1 fruit fly cellular context compared by ENCODE assay signal in genomic region chrX:3134383-3135101, dm6.
TF ChIP-seq lines count a peak whose summit lies in the region.

Gene N, plus strand, starts transcription at chrX:3134870.

TF ChIP-seq in whole organism, embryonic, 481 proteins besides CTCF, POLR2A, EP300 and RAD21 (continued from another document and continues in another):
- 0 out of 3 replicates have a peak, but pooled peaks have one; percentile 30 for TF ChIP-seq ase (GFP tag; IDR thresholded peaks at IDR 0.05; lab: Robert Waterston, UW)
- peak; percentile 60 for TF ChIP-seq lilli (GFP tag; optimal IDR thresholded peaks at IDR 0.05; lab: Kevin White, UChicago)
- TF ChIP-seq slbo (GFP tag; IDR thresholded peaks at IDR 0.05; lab: Robert Waterston, UW): peak; percentile 67
- peak; percentile 46; the same call in 1 of the 3 replicates for TF ChIP-seq ken (GFP tag; IDR thresholded peaks at IDR 0.05; lab: Robert Waterston, UW)
- TF ChIP-seq CG42726 (GFP tag; IDR thresholded peaks at IDR 0.05; lab: Robert Waterston, UW; ENCODE audit: partially characterized antibody): peak; percentile 77
- TF ChIP-seq ftz-f1 (GFP tag; optimal IDR thresholded peaks at IDR 0.05; lab: Kevin White, UChicago): peak; percentile 40
- peak; percentile 19 for TF ChIP-seq CG12942 (GFP tag; optimal IDR thresholded peaks at IDR 0.05; lab: Kevin White, UChicago)
- no peak for TF ChIP-seq nau (GFP tag; optimal IDR thresholded peaks at IDR 0.05; lab: Kevin White, UChicago)
- TF ChIP-seq CG3995 (GFP tag; optimal IDR thresholded peaks at IDR 0.05; lab: Kevin White, UChicago): no peak
- TF ChIP-seq CG14667 (GFP tag; IDR thresholded peaks at IDR 0.05; lab: Robert Waterston, UW): no peak
- peak; percentile 34 for TF ChIP-seq Mad (GFP tag; optimal IDR thresholded peaks at IDR 0.05; lab: Kevin White, UChicago)
- peak; percentile 27; the same call in 1 of the 2 replicates for TF ChIP-seq esg (GFP tag; conservative IDR thresholded peaks at IDR 0.05; lab: Robert Waterston, UW)
- TF ChIP-seq CG2875 (GFP tag; optimal IDR thresholded peaks at IDR 0.05; lab: Kevin White, UChicago): peak; percentile 57
- TF ChIP-seq sc (optimal IDR thresholded peaks at IDR 0.05; lab: Kevin White, UChicago): no peak
- no peak for TF ChIP-seq sc (GFP tag; optimal IDR thresholded peaks at IDR 0.05; lab: Kevin White, UChicago)
- TF ChIP-seq CG7839 (tag; optimal IDR thresholded peaks at IDR 0.05; lab: Kevin White, UChicago): peak; percentile 54
- peak; percentile 43 for TF ChIP-seq CG1529 (GFP tag; optimal IDR thresholded peaks at IDR 0.05; lab: Kevin White, UChicago)
- TF ChIP-seq Atf6 (GFP tag; IDR thresholded peaks at IDR 0.05; lab: Robert Waterston, UW): peak; percentile 59
- no peak for TF ChIP-seq CkIIα-i1 (GFP tag; IDR thresholded peaks at IDR 0.05; lab: Robert Waterston, UW)
- no peak for TF ChIP-seq zen2 (GFP tag; IDR thresholded peaks at IDR 0.05; lab: Robert Waterston, UW; ENCODE audit: partially characterized antibody)
- peak; percentile 51 for TF ChIP-seq CG14710 (tag; optimal IDR thresholded peaks at IDR 0.05; lab: Kevin White, UChicago)
- TF ChIP-seq ato (GFP tag; IDR thresholded peaks at IDR 0.05; lab: Robert Waterston, UW; ENCODE audit: partially characterized antibody): peak; percentile 31; the same call in 1 of the 2 replicates
- peak; percentile 16 for TF ChIP-seq pum (GFP tag; optimal IDR thresholded peaks at IDR 0.05; lab: Kevin White, UChicago)
- no peak for TF ChIP-seq Doc2 (GFP tag; IDR thresholded peaks at IDR 0.05; lab: Robert Waterston, UW)
- no peak for TF ChIP-seq CG1832 (GFP tag; optimal IDR thresholded peaks at IDR 0.05; lab: Kevin White, UChicago)
- TF ChIP-seq jigr1 (GFP tag; IDR thresholded peaks at IDR 0.05; lab: Robert Waterston, UW): no peak
- TF ChIP-seq CG2202 (tag; optimal IDR thresholded peaks at IDR 0.05; lab: Kevin White, UChicago): no peak
- TF ChIP-seq jing (GFP tag; optimal IDR thresholded peaks at IDR 0.05; lab: Kevin White, UChicago): no peak
- no peak for TF ChIP-seq repo (GFP tag; optimal IDR thresholded peaks at IDR 0.05; lab: Kevin White, UChicago)
- TF ChIP-seq cad (GFP tag; optimal IDR thresholded peaks at IDR 0.05; lab: Kevin White, UChicago): peak; percentile 8
- no peak for TF ChIP-seq pfk (GFP tag; optimal IDR thresholded peaks at IDR 0.05; lab: Kevin White, UChicago)
- peak; percentile 53 for TF ChIP-seq Rx (GFP tag; IDR thresholded peaks at IDR 0.05; lab: Robert Waterston, UW)
- peak; percentile 42; the same call in 1 of the 2 replicates for TF ChIP-seq lmd (GFP tag; IDR thresholded peaks at IDR 0.05; lab: Robert Waterston, UW)
- TF ChIP-seq gfzf (GFP tag; optimal IDR thresholded peaks at IDR 0.05; lab: Kevin White, UChicago): peak; percentile 99
- peak; percentile 39; the same call in 1 of the 2 replicates for TF ChIP-seq CG17328 (GFP tag; IDR thresholded peaks at IDR 0.05; lab: Robert Waterston, UW)
- TF ChIP-seq CG10654 (GFP tag; optimal IDR thresholded peaks at IDR 0.05; lab: Kevin White, UChicago): peak; percentile 16
- TF ChIP-seq CG14050 (GFP tag; IDR thresholded peaks at IDR 0.05; lab: Robert Waterston, UW): no peak
- TF ChIP-seq CG10979 (tag; optimal IDR thresholded peaks at IDR 0.05; lab: Kevin White, UChicago): peak; percentile 27
- no peak for TF ChIP-seq CG16779 (GFP tag; IDR thresholded peaks at IDR 0.05; lab: Robert Waterston, UW)
- peak; percentile 89 for TF ChIP-seq Ets65A (GFP tag; lab: Kevin White, UChicago)
- TF ChIP-seq corto (GFP tag; optimal IDR thresholded peaks at IDR 0.05; lab: Kevin White, UChicago): no peak
- TF ChIP-seq CG7357 (GFP tag; IDR thresholded peaks at IDR 0.05; lab: Robert Waterston, UW): no peak
- no peak; the same call in 1 of the 2 replicates for TF ChIP-seq CG14014 (GFP tag; IDR thresholded peaks at IDR 0.05; lab: Robert Waterston, UW)
- TF ChIP-seq CG12155 (GFP tag; optimal IDR thresholded peaks at IDR 0.05; lab: Kevin White, UChicago): peak; percentile 32
- TF ChIP-seq Jarid2 (GFP tag; optimal IDR thresholded peaks at IDR 0.05; lab: Kevin White, UChicago): peak; percentile 88
- TF ChIP-seq YL-1 (GFP tag; optimal IDR thresholded peaks at IDR 0.05; lab: Kevin White, UChicago): peak; percentile 3
- TF ChIP-seq Ets97D (GFP tag; optimal IDR thresholded peaks at IDR 0.05; lab: Kevin White, UChicago): peak; percentile 88
- TF ChIP-seq CG5953 (GFP tag; IDR thresholded peaks at IDR 0.05; lab: Robert Waterston, UW): no peak
- TF ChIP-seq CG31365 (tag; optimal IDR thresholded peaks at IDR 0.05; lab: Kevin White, UChicago): peak; percentile 50
- TF ChIP-seq TFAM (GFP tag; optimal IDR thresholded peaks at IDR 0.05; lab: Kevin White, UChicago): no peak
- peak; percentile 41; the same call in 1 of the 2 replicates for TF ChIP-seq CG32772 (GFP tag; IDR thresholded peaks at IDR 0.05; lab: Robert Waterston, UW)
- TF ChIP-seq CG11560 (tag; IDR thresholded peaks at IDR 0.05; lab: Robert Waterston, UW): peak; percentile 66; the same call in 2 of the 3 replicates
- TF ChIP-seq trh (GFP tag; optimal IDR thresholded peaks at IDR 0.05; lab: Kevin White, UChicago): peak; percentile 12
- TF ChIP-seq inv (GFP tag; IDR thresholded peaks at IDR 0.05; lab: Robert Waterston, UW; ENCODE audit: partially characterized antibody): peak; percentile 29; the same call in 1 of the 2 replicates
- no peak for TF ChIP-seq mirr (GFP tag; optimal IDR thresholded peaks at IDR 0.05; lab: Kevin White, UChicago)
- TF ChIP-seq Trl (optimal IDR thresholded peaks at IDR 0.05; lab: Kevin White, UChicago): no peak
- peak; percentile 64 for TF ChIP-seq Trl (GFP tag; optimal IDR thresholded peaks at IDR 0.05; lab: Kevin White, UChicago)
- TF ChIP-seq Neu2 (GFP tag; optimal IDR thresholded peaks at IDR 0.05; lab: Kevin White, UChicago; ENCODE audit: borderline replicate concordance): no peak
- TF ChIP-seq CG6254 (GFP tag; optimal IDR thresholded peaks at IDR 0.05; lab: Kevin White, UChicago): no peak
- TF ChIP-seq CoRest (tag; optimal IDR thresholded peaks at IDR 0.05; lab: Kevin White, UChicago): peak; percentile 47
- peak; percentile 48 for TF ChIP-seq gro (GFP tag; optimal IDR thresholded peaks at IDR 0.05; lab: Kevin White, UChicago)
- TF ChIP-seq CG2678 (tag; optimal IDR thresholded peaks at IDR 0.05; lab: Kevin White, UChicago): peak; percentile 41
- peak; percentile 74 for TF ChIP-seq HmgZ (tag; optimal IDR thresholded peaks at IDR 0.05; lab: Kevin White, UChicago)
- TF ChIP-seq CrebB (tag; optimal IDR thresholded peaks at IDR 0.05; lab: Kevin White, UChicago): peak; percentile 3
- TF ChIP-seq Bgb (GFP tag; IDR thresholded peaks at IDR 0.05; lab: Robert Waterston, UW; ENCODE audit: partially characterized antibody): peak; percentile 88
- peak; percentile 66 for TF ChIP-seq CG32532 (GFP tag; IDR thresholded peaks at IDR 0.05; lab: Robert Waterston, UW)
- no peak for TF ChIP-seq vfl (GFP tag; optimal IDR thresholded peaks at IDR 0.05; lab: Kevin White, UChicago)
- TF ChIP-seq peb (GFP tag; IDR thresholded peaks at IDR 0.05; lab: Robert Waterston, UW): no peak
- peak; percentile 1 for TF ChIP-seq CG9727 (GFP tag; optimal IDR thresholded peaks at IDR 0.05; lab: Kevin White, UChicago)
- TF ChIP-seq bbx (GFP tag; IDR thresholded peaks at IDR 0.05; lab: Robert Waterston, UW; ENCODE audit: partially characterized antibody): peak; percentile 58; the same call in 1 of the 2 replicates
- TF ChIP-seq tx (GFP tag; optimal IDR thresholded peaks at IDR 0.05; lab: Kevin White, UChicago): no peak
- peak; percentile 20 for TF ChIP-seq zen (tag; optimal IDR thresholded peaks at IDR 0.05; lab: Kevin White, UChicago)
- TF ChIP-seq CG5245 (GFP tag; optimal IDR thresholded peaks at IDR 0.05; lab: Kevin White, UChicago): peak; percentile 11
- TF ChIP-seq ash1 (GFP tag; optimal IDR thresholded peaks at IDR 0.05; lab: Kevin White, UChicago): no peak
- no peak; the same call in 1 of the 2 replicates for TF ChIP-seq ara (GFP tag; IDR thresholded peaks at IDR 0.05; lab: Robert Waterston, UW)
- TF ChIP-seq CG12104 (GFP tag; optimal IDR thresholded peaks at IDR 0.05; lab: Kevin White, UChicago): no peak
- no peak for TF ChIP-seq nerfin-2 (GFP tag; IDR thresholded peaks at IDR 0.05; lab: Robert Waterston, UW; ENCODE audit: partially characterized antibody)
- no peak; the same call in 1 of the 2 replicates for TF ChIP-seq Scr (GFP tag; IDR thresholded peaks at IDR 0.05; lab: Robert Waterston, UW; ENCODE audit: partially characterized antibody)
- TF ChIP-seq CG17186 (GFP tag; optimal IDR thresholded peaks at IDR 0.05; lab: Kevin White, UChicago): peak; percentile 94
- TF ChIP-seq Ada2b (GFP tag; IDR thresholded peaks at IDR 0.05; lab: Robert Waterston, UW): 0 out of 2 replicates have a peak, but pooled peaks have one; percentile 21
- no peak; the same call in 2 of the 3 replicates for TF ChIP-seq CG7963 (GFP tag; IDR thresholded peaks at IDR 0.05; lab: Robert Waterston, UW; ENCODE audit: partially characterized antibody)
- peak; percentile 40 for TF ChIP-seq NC2β (GFP tag; optimal IDR thresholded peaks at IDR 0.05; lab: Kevin White, UChicago)
- TF ChIP-seq CG7745 (tag; optimal IDR thresholded peaks at IDR 0.05; lab: Kevin White, UChicago): no peak
- TF ChIP-seq Sin3A (optimal IDR thresholded peaks at IDR 0.05; lab: Kevin White, UChicago): no peak
- peak; percentile 59 for TF ChIP-seq Dip3 (GFP tag; optimal IDR thresholded peaks at IDR 0.05; lab: Kevin White, UChicago)
- TF ChIP-seq lab (GFP tag; optimal IDR thresholded peaks at IDR 0.05; lab: Kevin White, UChicago): peak; percentile 43
- TF ChIP-seq CG32767 (GFP tag; IDR thresholded peaks at IDR 0.05; lab: Robert Waterston, UW): 0 out of 2 replicates have a peak, but pooled peaks have one; percentile 57
- peak; percentile 45 for TF ChIP-seq jumu (GFP tag; optimal IDR thresholded peaks at IDR 0.05; lab: Kevin White, UChicago)
- peak; percentile 16; the same call in 1 of the 2 replicates for TF ChIP-seq cas (GFP tag; IDR thresholded peaks at IDR 0.05; lab: Robert Waterston, UW)
- TF ChIP-seq Ssrp (tag; optimal IDR thresholded peaks at IDR 0.05; lab: Kevin White, UChicago): peak; percentile 32
- peak; percentile 43 for TF ChIP-seq caup (GFP tag; optimal IDR thresholded peaks at IDR 0.05; lab: Kevin White, UChicago; ENCODE audit: severe bottlenecking)
- no peak for TF ChIP-seq CG8388 (GFP tag; optimal IDR thresholded peaks at IDR 0.05; lab: Kevin White, UChicago)
- TF ChIP-seq aop (GFP tag; IDR thresholded peaks at IDR 0.05; lab: Robert Waterston, UW): no peak
- TF ChIP-seq CG1603 (tag; optimal IDR thresholded peaks at IDR 0.05; lab: Kevin White, UChicago): peak; percentile 79
- peak; percentile 0 for TF ChIP-seq CG18011 (GFP tag; optimal IDR thresholded peaks at IDR 0.05; lab: Kevin White, UChicago)
- TF ChIP-seq Hmx (GFP tag; optimal IDR thresholded peaks at IDR 0.05; lab: Kevin White, UChicago): no peak
- TF ChIP-seq Abd-B (GFP tag; optimal IDR thresholded peaks at IDR 0.05; lab: Kevin White, UChicago): peak; percentile 6
- peak; percentile 53; the same call in 1 of the 2 replicates for TF ChIP-seq stc (GFP tag; IDR thresholded peaks at IDR 0.05; lab: Robert Waterston, UW)
- TF ChIP-seq Dfd (GFP tag; optimal IDR thresholded peaks at IDR 0.05; lab: Kevin White, UChicago): no peak
- TF ChIP-seq abd-A (tag; optimal IDR thresholded peaks at IDR 0.05; lab: Kevin White, UChicago): no peak
- no peak for TF ChIP-seq sim (GFP tag; IDR thresholded peaks at IDR 0.05; lab: Robert Waterston, UW)
- TF ChIP-seq CG7987 (GFP tag; optimal IDR thresholded peaks at IDR 0.05; lab: Kevin White, UChicago): no peak
- TF ChIP-seq CG17361 (GFP tag; IDR thresholded peaks at IDR 0.05; lab: Robert Waterston, UW): peak; percentile 42; the same call in 2 of the 3 replicates
- TF ChIP-seq klu (GFP tag; IDR thresholded peaks at IDR 0.05; lab: Robert Waterston, UW): no peak
- TF ChIP-seq pho (GFP tag; optimal IDR thresholded peaks at IDR 0.05; lab: Kevin White, UChicago): peak; percentile 49
- no peak for TF ChIP-seq HLH3B (GFP tag; IDR thresholded peaks at IDR 0.05; lab: Robert Waterston, UW)
- TF ChIP-seq CG34422 (GFP tag; IDR thresholded peaks at IDR 0.05; lab: Robert Waterston, UW): peak; percentile 58; the same call in 1 of the 3 replicates
- no peak for TF ChIP-seq da (GFP tag; optimal IDR thresholded peaks at IDR 0.05; lab: Kevin White, UChicago)
- peak; percentile 70 for TF ChIP-seq unpg (GFP tag; optimal IDR thresholded peaks at IDR 0.05; lab: Kevin White, UChicago)
- no peak for TF ChIP-seq CG12219 (GFP tag; optimal IDR thresholded peaks at IDR 0.05; lab: Kevin White, UChicago)
- TF ChIP-seq CG3847 (GFP tag; IDR thresholded peaks at IDR 0.05; lab: Robert Waterston, UW): peak; percentile 67
- peak; percentile 68 for TF ChIP-seq CG12769 (tag; optimal IDR thresholded peaks at IDR 0.05; lab: Kevin White, UChicago)
- TF ChIP-seq CG4360 (GFP tag; IDR thresholded peaks at IDR 0.05; lab: Robert Waterston, UW): 0 out of 2 replicates have a peak, but pooled peaks have one; percentile 7
- TF ChIP-seq Sox102F (GFP tag; optimal IDR thresholded peaks at IDR 0.05; lab: Kevin White, UChicago): peak; percentile 47
- peak; percentile 57 for TF ChIP-seq Dek (tag; optimal IDR thresholded peaks at IDR 0.05; lab: Kevin White, UChicago)
- no peak for TF ChIP-seq ro (GFP tag; IDR thresholded peaks at IDR 0.05; lab: Robert Waterston, UW)
- TF ChIP-seq CG17385 (GFP tag; optimal IDR thresholded peaks at IDR 0.05; lab: Kevin White, UChicago): peak; percentile 15
- no peak for TF ChIP-seq dimm (GFP tag; IDR thresholded peaks at IDR 0.05; lab: Robert Waterston, UW)
- TF ChIP-seq crc (GFP tag; optimal IDR thresholded peaks at IDR 0.05; lab: Kevin White, UChicago): no peak
- TF ChIP-seq cato (GFP tag; optimal IDR thresholded peaks at IDR 0.05; lab: Kevin White, UChicago; ENCODE audit: borderline replicate concordance): no peak
- TF ChIP-seq GATAe (GFP tag; conservative IDR thresholded peaks at IDR 0.05; lab: Robert Waterston, UW): no peak
- TF ChIP-seq CG15601 (tag; optimal IDR thresholded peaks at IDR 0.05; lab: Kevin White, UChicago): peak; percentile 33
- TF ChIP-seq CG5180 (GFP tag; optimal IDR thresholded peaks at IDR 0.05; lab: Kevin White, UChicago): no peak
- no peak for TF ChIP-seq Usf (GFP tag; optimal IDR thresholded peaks at IDR 0.05; lab: Kevin White, UChicago)
- TF ChIP-seq tup (GFP tag; optimal IDR thresholded peaks at IDR 0.05; lab: Kevin White, UChicago): peak; percentile 32
- TF ChIP-seq Dip2 (GFP tag; IDR thresholded peaks at IDR 0.05; lab: Robert Waterston, UW): peak; percentile 34; the same call in 1 of the 2 replicates
- peak; percentile 75 for TF ChIP-seq CG11695 (GFP tag; IDR thresholded peaks at IDR 0.05; lab: Robert Waterston, UW)
- TF ChIP-seq B-H2 (GFP tag; optimal IDR thresholded peaks at IDR 0.05; lab: Kevin White, UChicago): peak; percentile 23
- peak; percentile 65 for TF ChIP-seq CG12391 (tag; optimal IDR thresholded peaks at IDR 0.05; lab: Kevin White, UChicago)
